Fruit fly (Drosophila melanogaster) whole organism, embryonic: ENCODE measurements around the gene Rnp4F.
A peak's percentile ranks its signal among the peaks of the same experiment; 100 is the strongest.

Experiments used
- BEAF-32 ChIP-seq: fragments of 200-800 bp; sonication (Bioruptor generic); optimal IDR thresholded peaks from 3 replicates; lab custom pipeline; 2017; ENCODE audit warnings: missing biosample characterization, missing genetic modification characterization, mild to moderate bottlenecking, moderate library complexity, missing genetic modification reagents
- CG12104 ChIP-seq: fragments of 200-800 bp; sonication (Bioruptor generic); optimal IDR thresholded peaks from 3 replicates; lab custom pipeline; 2016; ENCODE audit warnings: missing biosample characterization, missing genetic modification characterization
- CG1233 ChIP-seq: fragments of 200-800 bp; sonication (Bioruptor generic); optimal IDR thresholded peaks from 4 replicates; lab custom pipeline; 2018; ENCODE audit warnings: missing biosample characterization, mild to moderate bottlenecking, missing genetic modification characterization
- CG13123 ChIP-seq: fragments of 200-800 bp; sonication (Bioruptor generic); optimal IDR thresholded peaks from 2 replicates; lab custom pipeline; 2016; ENCODE audit warnings: missing biosample characterization, missing genetic modification characterization
- CG13624 ChIP-seq: fragments of 200-800 bp; sonication (Bioruptor generic); optimal IDR thresholded peaks from 2 replicates; lab custom pipeline; 2016; ENCODE audit warnings: missing biosample characterization, missing genetic modification characterization
- CG15479 ChIP-seq: fragments of 200-800 bp; sonication (Bioruptor generic); optimal IDR thresholded peaks from 3 replicates; lab custom pipeline; 2019; ENCODE audit warnings: missing biosample characterization, mild to moderate bottlenecking, missing genetic modification characterization, moderate library complexity
- CG17359 ChIP-seq: fragments of 200-800 bp; sonication (Bioruptor generic); optimal IDR thresholded peaks from 3 replicates; lab custom pipeline; 2018; ENCODE audit warnings: missing biosample characterization, mild to moderate bottlenecking, missing genetic modification characterization, moderate library complexity
- CG18599 ChIP-seq: fragments of 200-800 bp; sonication (Bioruptor generic); optimal IDR thresholded peaks from 3 replicates; lab custom pipeline; 2017; ENCODE audit warnings: missing biosample characterization, missing genetic modification characterization, mild to moderate bottlenecking, moderate library complexity, missing genetic modification reagents
- CG18764 ChIP-seq: fragments of 200-800 bp; sonication (Bioruptor generic); optimal IDR thresholded peaks from 3 replicates; lab custom pipeline; 2016; ENCODE audit warnings: missing biosample characterization, missing genetic modification characterization
- CG2678 ChIP-seq: fragments of 200-800 bp; sonication (Bioruptor generic); optimal IDR thresholded peaks from 3 replicates; lab custom pipeline; 2019; ENCODE audit warnings: missing biosample characterization, mild to moderate bottlenecking, missing genetic modification characterization, moderate library complexity
- CG30020 ChIP-seq: fragments of 200-800 bp; optimal IDR thresholded peaks from 2 replicates; lab custom pipeline; 2019; ENCODE audit warnings: missing biosample characterization, mild to moderate bottlenecking, missing genetic modification characterization, moderate library complexity
- CG34422 ChIP-seq: fragments of 200-800 bp; sonication (Bioruptor generic); IDR thresholded peaks from 3 replicates; pipeline ENCODE4 v1.3.6; 2022; ENCODE audit warnings: missing biosample characterization, missing genetic modification characterization
- CG5245 ChIP-seq: fragments of 200-800 bp; sonication (Bioruptor generic); optimal IDR thresholded peaks from 3 replicates; lab custom pipeline; 2016; ENCODE audit warnings: missing biosample characterization, missing genetic modification characterization
- CG8290 ChIP-seq, 3 experiments: fragments of 200-800 bp; sonication (Bioruptor generic); optimal IDR thresholded peaks; 2 replicates each; lab custom pipeline; 2016 to 2019; ENCODE audit warnings: missing biosample characterization in 3 of 3, missing genetic modification characterization in 3 of 3, mild to moderate bottlenecking in 2 of 3, moderate library complexity in 1 of 3
- CG9609 ChIP-seq: fragments of 200-800 bp; sonication (Bioruptor generic); optimal IDR thresholded peaks from 3 replicates; lab custom pipeline; 2016; ENCODE audit warnings: missing biosample characterization, missing genetic modification characterization
- CG9797 ChIP-seq: fragments of 200-800 bp; sonication (Bioruptor generic); optimal IDR thresholded peaks from 3 replicates; lab custom pipeline; 2018; ENCODE audit warnings: missing biosample characterization, mild to moderate bottlenecking, missing genetic modification characterization
- CkIIα-i1 ChIP-seq: fragments of 200-800 bp; sonication (Bioruptor generic); IDR thresholded peaks from 2 replicates; pipeline ENCODE4 v1.3.6; 2022; ENCODE audit warnings: missing biosample characterization, missing genetic modification characterization
- Dp ChIP-seq: fragments of 200-800 bp; sonication (Bioruptor generic); optimal IDR thresholded peaks from 2 replicates; lab custom pipeline; 2018; ENCODE audit warnings: missing biosample characterization, mild to moderate bottlenecking, missing genetic modification characterization, moderate library complexity
- E2f1 ChIP-seq: fragments of 200-800 bp; sonication (Bioruptor generic); IDR thresholded peaks from 2 replicates; pipeline ENCODE4 v1.3.6; 2022; ENCODE audit warnings: missing biosample characterization, missing genetic modification characterization
- E2f2 ChIP-seq: fragments of 200-800 bp; sonication (Bioruptor generic); IDR thresholded peaks from 2 replicates; pipeline ENCODE4 v1.3.6; 2022; ENCODE audit warnings: missing biosample characterization, missing genetic modification characterization
- Eip74EF ChIP-seq, 2 experiments: fragments of 200-800 bp in 1 of 2; fragments of >200 bp in 1 of 2; sonication (Bioruptor generic) in 1 of 2; optimal IDR thresholded peaks; 2 replicates each; lab custom pipeline; 2017 to 2019; ENCODE audit warnings: missing biosample characterization in 2 of 2, missing genetic modification characterization in 2 of 2, mild to moderate bottlenecking in 1 of 2, moderate library complexity in 1 of 2
- Fer1 ChIP-seq: fragments of 200-800 bp; sonication (Bioruptor generic); optimal IDR thresholded peaks from 2 replicates; lab custom pipeline; 2017; ENCODE audit warnings: missing biosample characterization, mild to moderate bottlenecking, missing genetic modification characterization
- H2.0 ChIP-seq: fragments of 200-800 bp; sonication (Bioruptor generic); IDR thresholded peaks from 2 replicates; pipeline ENCODE4 v1.3.6; 2022; ENCODE audit warnings: missing biosample characterization, missing genetic modification characterization
- HLHmδ ChIP-seq: fragments of 200-800 bp; sonication (Bioruptor generic); optimal IDR thresholded peaks from 2 replicates; lab custom pipeline; 2018; ENCODE audit warnings: missing biosample characterization, mild to moderate bottlenecking, missing genetic modification characterization, moderate library complexity
- Hmx ChIP-seq: fragments of 200-800 bp; sonication (Bioruptor generic); optimal IDR thresholded peaks from 2 replicates; lab custom pipeline; 2016; ENCODE audit warnings: missing biosample characterization, missing genetic modification characterization
- MBD-R2 ChIP-seq: fragments of 200-800 bp; sonication (Bioruptor generic); IDR thresholded peaks from 2 replicates; pipeline ENCODE4 v1.3.6; 2022; ENCODE audit warnings: missing biosample characterization, missing genetic modification characterization
- Med ChIP-seq: fragments of 200-800 bp; sonication (Bioruptor generic); peaks from one replicate; lab custom pipeline; 2016; ENCODE audit warnings: missing biosample characterization, missing genetic modification characterization, mild to moderate bottlenecking, inconsistent platforms, moderate library complexity
- ap ChIP-seq: fragments of 200-800 bp; sonication (Bioruptor generic); IDR thresholded peaks from 2 replicates; pipeline ENCODE4 v1.3.6; 2022; ENCODE audit warnings: missing biosample characterization, missing genetic modification characterization
- az2 ChIP-seq: fragments of 200-800 bp; sonication (Bioruptor generic); optimal IDR thresholded peaks from 3 replicates; lab custom pipeline; 2016; ENCODE audit warnings: missing biosample characterization, missing genetic modification characterization
- bowl ChIP-seq: fragments of 200-800 bp; sonication (Bioruptor generic); IDR thresholded peaks from 2 replicates; pipeline ENCODE4 v1.3.6; 2022; ENCODE audit warnings: missing biosample characterization, missing genetic modification characterization
- chif ChIP-seq, 2 experiments: fragments of 200-800 bp; sonication (Bioruptor generic); optimal IDR thresholded peaks; 3 replicates each; lab custom pipeline; 2016; ENCODE audit warnings: missing biosample characterization in 2 of 2, missing genetic modification characterization in 2 of 2
- dmrt99B ChIP-seq: fragments of 200-800 bp; sonication (Bioruptor generic); optimal IDR thresholded peaks from 2 replicates; lab custom pipeline; 2018; ENCODE audit warnings: missing biosample characterization, mild to moderate bottlenecking, missing genetic modification characterization, moderate library complexity
- fd96Cb ChIP-seq: fragments of 200-800 bp; sonication (Bioruptor generic); optimal IDR thresholded peaks from 2 replicates; lab custom pipeline; 2018; ENCODE audit warnings: missing biosample characterization, mild to moderate bottlenecking, missing genetic modification characterization, moderate library complexity
- gce ChIP-seq: fragments of 200-800 bp; sonication (Bioruptor generic); IDR thresholded peaks from 3 replicates; pipeline ENCODE4 v1.3.6; 2022; ENCODE audit warnings: missing biosample characterization, missing genetic modification characterization
- gfzf ChIP-seq: fragments of 200-800 bp; sonication (Bioruptor generic); optimal IDR thresholded peaks from 2 replicates; lab custom pipeline; 2016; ENCODE audit warnings: missing biosample characterization, mild to moderate bottlenecking, missing genetic modification characterization, moderate library complexity
- grau ChIP-seq: fragments of 200-800 bp; optimal IDR thresholded peaks from 3 replicates; lab custom pipeline; 2019; ENCODE audit warnings: missing biosample characterization, mild to moderate bottlenecking, missing genetic modification characterization, moderate library complexity
- mam ChIP-seq: fragments of 200-800 bp; sonication (Bioruptor generic); optimal IDR thresholded peaks from 3 replicates; lab custom pipeline; 2016; ENCODE audit warnings: missing biosample characterization, missing genetic modification characterization
- mirr ChIP-seq: fragments of 200-800 bp; sonication (Bioruptor generic); optimal IDR thresholded peaks from 3 replicates; lab custom pipeline; 2018; ENCODE audit warnings: missing biosample characterization, mild to moderate bottlenecking, missing genetic modification characterization
- pb ChIP-seq: fragments of 200-800 bp; sonication (Bioruptor generic); optimal IDR thresholded peaks from 3 replicates; lab custom pipeline; 2016; ENCODE audit warnings: missing biosample characterization, missing genetic modification characterization
- pzg ChIP-seq: fragments of 200-800 bp; sonication (Bioruptor generic); optimal IDR thresholded peaks from 3 replicates; lab custom pipeline; 2018; ENCODE audit warnings: missing biosample characterization, mild to moderate bottlenecking, missing genetic modification characterization, moderate library complexity
- row ChIP-seq: fragments of 200-800 bp; sonication (Bioruptor generic); IDR thresholded peaks from 3 replicates; pipeline ENCODE4 v1.3.6; 2022; ENCODE audit warnings: missing biosample characterization, missing genetic modification characterization
- slbo ChIP-seq: fragments of 200-800 bp; sonication (Bioruptor generic); IDR thresholded peaks from 2 replicates; pipeline ENCODE4 v1.3.6; 2022; ENCODE audit warnings: missing biosample characterization, missing genetic modification characterization
- sqz ChIP-seq: fragments of 200-800 bp; sonication (Bioruptor generic); optimal IDR thresholded peaks from 3 replicates; lab custom pipeline; 2018; ENCODE audit warnings: missing biosample characterization, mild to moderate bottlenecking, missing genetic modification characterization
- stc ChIP-seq: fragments of 200-800 bp; sonication (Bioruptor generic); IDR thresholded peaks from 2 replicates; pipeline ENCODE4 v1.3.6; 2022; ENCODE audit warnings: missing biosample characterization, missing genetic modification characterization
- trem ChIP-seq: fragments of 200-800 bp; optimal IDR thresholded peaks from 3 replicates; lab custom pipeline; 2019; ENCODE audit warnings: missing biosample characterization, mild to moderate bottlenecking, missing genetic modification characterization, moderate library complexity
- unpg ChIP-seq: fragments of 200-800 bp; sonication (Bioruptor generic); optimal IDR thresholded peaks from 3 replicates; lab custom pipeline; 2018; ENCODE audit warnings: missing biosample characterization, mild to moderate bottlenecking, missing genetic modification characterization, moderate library complexity
- zf30C ChIP-seq: fragments of 200-800 bp; sonication (Bioruptor generic); optimal IDR thresholded peaks from 3 replicates; lab custom pipeline; 2018; ENCODE audit warnings: missing biosample characterization, mild to moderate bottlenecking, missing genetic modification characterization

Gene Rnp4F

DNA sequence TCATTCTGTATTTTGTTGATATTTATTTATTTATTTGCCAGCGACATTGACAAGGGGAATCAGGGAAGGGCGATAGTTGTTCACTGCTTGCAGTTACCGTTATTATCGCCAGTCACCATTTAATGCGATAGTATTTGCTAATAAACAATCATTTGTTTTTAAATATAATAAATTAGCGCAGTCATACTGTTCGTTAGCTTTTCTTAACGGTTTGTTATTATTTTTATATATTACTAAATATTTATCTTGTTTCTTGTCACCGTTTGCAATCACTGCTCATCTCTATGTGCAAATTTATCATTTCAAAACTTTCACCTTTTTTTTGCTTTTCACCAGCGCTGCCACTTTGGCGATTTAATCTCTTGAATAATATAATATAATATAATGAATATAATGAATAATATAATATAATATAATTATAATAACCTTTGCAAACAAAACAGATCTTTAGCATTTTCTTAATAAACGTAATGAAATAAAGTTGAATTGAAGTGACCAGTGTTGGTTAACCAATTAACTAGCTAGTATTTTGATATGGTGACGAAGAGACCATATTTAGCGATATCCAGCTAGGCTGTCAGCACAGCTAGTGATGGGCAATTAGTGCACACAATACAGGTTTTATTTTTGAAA lies 6.9 kb upstream of the Rnp4F start, which contains the start of the genes CG3309 and XRCC1 (continued):
- TF ChIP-seq CG13624 (GFP tag; lab: Kevin White, UChicago) (no peak), Eip74EF (GFP tag; optimal IDR thresholded peaks at IDR 0.05; lab: Kevin White, UChicago) (no peak), CkIIα-i1 (GFP tag; lab: Robert Waterston, UW) (no peak)

DNA sequence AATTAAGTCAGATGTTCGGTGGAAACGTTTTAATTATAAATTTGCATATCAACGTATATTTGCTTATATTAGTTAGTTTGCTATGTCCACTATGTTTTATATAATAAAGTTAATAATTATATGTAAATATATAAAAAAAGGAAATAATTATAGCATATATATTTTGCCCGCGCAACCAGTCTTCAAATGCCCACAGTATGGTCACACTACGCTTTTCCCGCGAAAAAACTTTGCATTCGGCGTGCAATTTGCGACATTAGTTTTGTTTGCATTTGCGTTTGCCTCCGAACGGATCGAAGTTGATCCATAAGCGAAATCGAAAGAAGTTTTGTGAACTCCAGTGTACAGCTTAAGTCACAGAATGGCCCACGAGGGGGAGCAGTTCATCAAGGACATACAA lies 1.1 kb upstream of the Rnp4F start, which contains the start of gene Mcm3:
Gene Mcm3, plus strand, starts transcription at position 220 of the 400 bp plus-strand sequence.
- TF ChIP-seq CG1233 (no peak), CG5245 (GFP tag; lab: Kevin White, UChicago) (no peak), Dp (GFP tag; lab: Kevin White, UChicago) (peak; percentile 72), pzg (GFP tag; lab: Kevin White, UChicago) (peak; percentile 10), CG30020 (tag; lab: Kevin White, UChicago) (peak; percentile 13), Med (peak; percentile 16), row (0 out of 3 replicates have a peak, but pooled peaks have one; percentile 10), ap (GFP tag; lab: Robert Waterston, UW) (no peak), unpg (GFP tag; lab: Kevin White, UChicago) (no peak), BEAF-32 (GFP tag; lab: Kevin White, UChicago) (peak; percentile 11), CG15479 (GFP tag; lab: Kevin White, UChicago) (peak; percentile 40), E2f2 (GFP tag; lab: Robert Waterston, UW) (peak; percentile 84), CG2678 (no peak), H2.0 (GFP tag; lab: Robert Waterston, UW) (no peak), gfzf (peak; percentile 34), CG9797 (GFP tag; lab: Kevin White, UChicago) (peak; percentile 19), E2f1 (peak; percentile 61; the same call in 1 of the 2 replicates), grau (tag; lab: Kevin White, UChicago) (peak; percentile 22), MBD-R2 (GFP tag; lab: Robert Waterston, UW) (peak; percentile 28; the same call in 1 of the 2 replicates)

- TF ChIP-seq CG18599 (GFP tag; lab: Kevin White, UChicago) (no peak), CG12104 (no peak), CG34422 (GFP tag; lab: Robert Waterston, UW) (no peak), sqz (GFP tag; lab: Kevin White, UChicago) (no peak), Dp (GFP tag; lab: Kevin White, UChicago) (peak; percentile 58), HLHmδ (GFP tag; lab: Kevin White, UChicago) (no peak), chif (GFP tag; optimal IDR thresholded peaks at IDR 0.05; lab: Kevin White, UChicago) (no peak), az2 (no peak), mam (GFP tag; lab: Kevin White, UChicago) (no peak), mirr (GFP tag; lab: Kevin White, UChicago) (no peak), trem (peak; percentile 27), Fer1 (GFP tag; lab: Kevin White, UChicago) (no peak), Hmx (GFP tag; lab: Kevin White, UChicago) (no peak), fd96Cb (tag; lab: Kevin White, UChicago) (no peak), dmrt99B (no peak), CG18764 (no peak), CG13123 (GFP tag; lab: Kevin White, UChicago) (no peak), bowl (GFP tag; lab: Robert Waterston, UW) (no peak), pb (no peak), CG17359 (tag; lab: Kevin White, UChicago) (no peak), CG8290 (GFP tag; optimal IDR thresholded peaks at IDR 0.05; lab: Kevin White, UChicago) (peak; percentile 60), CG8290 (tag; optimal IDR thresholded peaks at IDR 0.05; lab: Kevin White, UChicago) (peak in 1 of 2 experiments; percentile 3), gce (no peak), slbo (GFP tag; lab: Robert Waterston, UW) (no peak), stc (no peak), zf30C (GFP tag; lab: Kevin White, UChicago) (no peak), CG9609 (GFP tag; lab: Kevin White, UChicago) (no peak)
Observed at dm6 chrX:5317170-5317569, 5.3 kb downstream of the Rnp4F start, which contains the start of the genes CG15930 and Sas10. TSS of gene CG15930 (minus strand) at chrX:5317295. TSS of gene Sas10 (plus strand) at chrX:5317409.
